Worm (Caenorhabditis elegans) whole organism, mixed stage, embryonic: Measurements from ENCODE around the gene F32H5.4.

Source experiments
- nhr-12 ChIP-seq: fragments of 150-350 bp; optimal IDR thresholded peaks from 2 replicates; lab custom pipeline; 2014; ENCODE audit warnings: missing biosample characterization, missing genetic modification characterization
- snpc-4 ChIP-seq: fragments of 150-350 bp; optimal IDR thresholded peaks from 2 replicates; lab custom pipeline; 2014; ENCODE audit warnings: missing biosample characterization, missing genetic modification characterization

DNA sequence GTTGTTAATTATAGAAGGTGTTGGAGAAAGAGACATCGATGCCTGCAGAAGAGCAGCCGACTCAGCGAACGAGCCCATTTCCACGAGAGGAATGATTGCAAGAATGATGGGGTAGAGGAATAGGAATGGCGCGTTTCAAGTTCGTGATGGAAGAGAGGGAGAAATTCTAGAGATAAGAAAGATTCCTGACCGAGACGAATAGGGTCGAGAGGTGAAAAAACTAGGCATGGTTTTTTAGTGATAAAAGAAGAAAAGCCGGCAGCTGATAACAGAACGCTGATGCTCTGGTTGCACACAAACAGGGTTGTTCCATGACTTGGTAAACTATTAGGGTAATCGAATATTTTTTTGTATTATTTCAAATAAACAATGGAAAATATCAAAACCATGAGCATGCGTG, 12.5 kb downstream of the F32H5.4 start:
- TF ChIP-seq snpc-4 (tag; lab: Kevin White, UChicago) = no peak
- no peak for TF ChIP-seq nhr-12
